Worm (Caenorhabditis elegans): ENCODE measurements around the gene aak-2.

Gene aak-2

DNA sequence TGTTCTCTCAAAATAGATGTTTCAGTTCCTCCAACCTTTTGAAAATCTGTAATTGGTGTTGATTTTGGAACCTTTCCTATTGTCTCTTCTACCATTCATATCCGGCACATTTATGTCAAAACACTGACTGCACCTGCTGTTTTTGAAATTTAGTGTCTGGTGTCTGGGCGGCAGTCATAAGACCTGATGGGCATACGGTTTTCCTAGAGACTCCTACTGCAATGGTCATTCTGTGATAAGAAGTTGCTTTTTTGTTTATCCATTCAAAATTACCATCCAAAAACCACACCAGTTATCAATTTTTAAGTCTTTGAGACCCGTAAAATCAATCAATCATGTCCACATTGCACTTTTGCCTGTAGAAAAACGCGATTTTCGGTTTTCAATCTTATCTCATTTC, 2.7 kb downstream of the aak-2 start:
- TF ChIP-seq crh-2 (tag; optimal IDR thresholded peaks at IDR 0.05), result peak; percentile 9
- TF ChIP-seq lin-11 (tag; optimal IDR thresholded peaks at IDR 0.05), result no peak
- no peak for TF ChIP-seq blmp-1 (tag; optimal IDR thresholded peaks at IDR 0.05; ENCODE audit: insufficient read depth)
- peak; percentile 44 for TF ChIP-seq nhr-129 (tag; optimal IDR thresholded peaks at IDR 0.05)
- no peak for TF ChIP-seq dmd-4 (tag; optimal IDR thresholded peaks at IDR 0.05)
- TF ChIP-seq mdl-1 (tag; optimal IDR thresholded peaks at IDR 0.05), result no peak
- TF ChIP-seq F13H6.1 (tag; optimal IDR thresholded peaks at IDR 0.05), result no peak
- no peak for TF ChIP-seq ZK546.5 (tag; optimal IDR thresholded peaks at IDR 0.05)
- no peak for TF ChIP-seq nhr-12 (tag; optimal IDR thresholded peaks at IDR 0.05)
- TF ChIP-seq ceh-82 (tag; optimal IDR thresholded peaks at IDR 0.05), result no peak
- TF ChIP-seq skn-1 (tag; optimal IDR thresholded peaks at IDR 0.05), result no peak
- no peak for TF ChIP-seq sma-9 (GFP tag; optimal IDR thresholded peaks at IDR 0.05)
- TF ChIP-seq sma-9 (tag; optimal IDR thresholded peaks at IDR 0.05), result no peak
- TF ChIP-seq lsy-2 (tag; optimal IDR thresholded peaks at IDR 0.05), result no peak
- TF ChIP-seq alr-1 (tag; optimal IDR thresholded peaks at IDR 0.05), result no peak
- TF ChIP-seq nhr-25 (tag; optimal IDR thresholded peaks at IDR 0.05), result no peak
- TF ChIP-seq ztf-1 (GFP tag; conservative IDR thresholded peaks at IDR 0.05), result no peak
- no peak for TF ChIP-seq unc-39 (tag; optimal IDR thresholded peaks at IDR 0.05)
- TF ChIP-seq nhr-77 (tag; optimal IDR thresholded peaks at IDR 0.05), result no peak

DNA sequence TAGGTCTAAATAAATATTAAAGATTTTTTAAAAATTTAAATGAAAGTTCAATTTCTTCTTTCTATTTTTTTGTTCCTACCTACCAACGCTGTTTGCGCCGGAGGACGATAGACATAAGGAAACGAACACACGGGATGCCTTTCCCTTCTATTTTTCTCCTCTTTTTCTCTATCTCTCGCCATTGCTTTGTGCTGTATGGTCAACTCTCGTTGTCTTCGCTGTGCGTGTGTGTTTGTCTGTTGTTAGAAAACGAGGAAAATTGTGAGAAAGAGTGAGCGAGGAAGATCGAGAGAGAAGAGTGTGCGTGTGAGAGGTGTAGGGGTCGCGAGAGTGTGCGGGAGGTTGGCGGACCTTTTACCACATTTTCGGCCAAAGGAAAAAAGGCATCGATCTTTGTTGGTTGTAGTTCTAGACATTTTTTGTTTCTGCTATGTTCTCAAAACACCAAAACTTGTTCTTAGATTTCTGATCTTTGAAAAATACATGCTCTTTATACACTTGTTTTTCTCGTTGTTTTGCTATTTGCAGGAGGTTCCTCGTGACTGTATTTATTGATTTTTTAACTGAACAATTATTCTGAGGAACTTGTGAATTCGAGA, 3.3 kb downstream of the aak-2 start:
- TF ChIP-seq nhr-6 (tag; optimal IDR thresholded peaks at IDR 0.05) (peak; percentile 55), unc-39 (tag; optimal IDR thresholded peaks at IDR 0.05) (no peak), elt-1 (tag; optimal IDR thresholded peaks at IDR 0.05) (no peak), sma-9 (GFP tag; optimal IDR thresholded peaks at IDR 0.05) (peak; percentile 71), sma-9 (tag; optimal IDR thresholded peaks at IDR 0.05) (no peak), mab-5 (tag; optimal IDR thresholded peaks at IDR 0.05) (no peak), aly-2 (tag; optimal IDR thresholded peaks at IDR 0.05) (no peak), nhr-21 (tag; optimal IDR thresholded peaks at IDR 0.05) (peak; percentile 43), nhr-77 (tag; optimal IDR thresholded peaks at IDR 0.05) (no peak), nhr-12 (tag; optimal IDR thresholded peaks at IDR 0.05) (no peak), sem-4 (tag; optimal IDR thresholded peaks at IDR 0.05) (peak; percentile 78), ztf-4 (tag; optimal IDR thresholded peaks at IDR 0.05) (peak; percentile 65), unc-62 (GFP tag; optimal IDR thresholded peaks at IDR 0.05) (no peak), blmp-1 (tag; optimal IDR thresholded peaks at IDR 0.05; ENCODE audit: insufficient read depth) (no peak), alr-1 (tag; optimal IDR thresholded peaks at IDR 0.05) (no peak), lin-11 (tag; optimal IDR thresholded peaks at IDR 0.05) (peak; percentile 3), ZK546.5 (tag; optimal IDR thresholded peaks at IDR 0.05) (no peak), unc-55 (GFP tag; optimal IDR thresholded peaks at IDR 0.05) (peak; percentile 72), snpc-4 (tag; optimal IDR thresholded peaks at IDR 0.05) (peak; percentile 2), peb-1 (tag; optimal IDR thresholded peaks at IDR 0.05) (no peak), crh-2 (tag; optimal IDR thresholded peaks at IDR 0.05) (peak; percentile 78), fos-1 (tag; optimal IDR thresholded peaks at IDR 0.05) (peak; percentile 53), lin-13 (GFP tag; optimal IDR thresholded peaks at IDR 0.05) (peak; percentile 49), nhr-23 (tag; optimal IDR thresholded peaks at IDR 0.05) (no peak), nhr-11 (tag; optimal IDR thresholded peaks at IDR 0.05) (no peak), skn-1 (tag; optimal IDR thresholded peaks at IDR 0.05) (no peak), Y55F3AM.14 (GFP tag; optimal IDR thresholded peaks at IDR 0.05) (no peak), egl-27 (tag; optimal IDR thresholded peaks at IDR 0.05) (peak; percentile 3), ztf-1 (GFP tag; conservative IDR thresholded peaks at IDR 0.05) (no peak), zag-1 (tag; optimal IDR thresholded peaks at IDR 0.05) (peak; percentile 33), sma-3 (GFP tag; optimal IDR thresholded peaks at IDR 0.05) (peak; percentile 34), F13H6.1 (tag; optimal IDR thresholded peaks at IDR 0.05) (peak; percentile 58), C34F6.9 (tag; optimal IDR thresholded peaks at IDR 0.05) (peak; percentile 85), ama-1 (optimal IDR thresholded peaks at IDR 0.05) (peak; percentile 73), gmeb-1 (tag; optimal IDR thresholded peaks at IDR 0.05) (no peak), nhr-25 (tag; optimal IDR thresholded peaks at IDR 0.05) (peak; percentile 45), ztf-11 (tag; optimal IDR thresholded peaks at IDR 0.05) (no peak), lsy-2 (tag; optimal IDR thresholded peaks at IDR 0.05) (peak in 1 of 2 experiments; percentile 68), ceh-16 (tag; optimal IDR thresholded peaks at IDR 0.05) (peak; percentile 27), mbf-1 (tag; optimal IDR thresholded peaks at IDR 0.05) (no peak), nhr-10 (tag; optimal IDR thresholded peaks at IDR 0.05) (no peak), dmd-4 (tag; optimal IDR thresholded peaks at IDR 0.05) (no peak), R02D3.7 (tag; optimal IDR thresholded peaks at IDR 0.05) (no peak), ceh-82 (tag; optimal IDR thresholded peaks at IDR 0.05) (no peak), elt-3 (tag; optimal IDR thresholded peaks at IDR 0.05) (no peak), nhr-237 (tag; optimal IDR thresholded peaks at IDR 0.05) (no peak), mdl-1 (tag; optimal IDR thresholded peaks at IDR 0.05) (peak; percentile 20 to 55), nhr-129 (tag; optimal IDR thresholded peaks at IDR 0.05) (peak; percentile 84), lin-39 (tag; optimal IDR thresholded peaks at IDR 0.05) (no peak)
